Worm (Caenorhabditis elegans): Measurements from ENCODE around the gene acs-20.
A peak's percentile ranks its signal among the peaks of the same experiment; 100 is the strongest.

acs-20 gene

ce11 chrIV:12416629-12417404 lies 18.3 kb upstream of the acs-20 start (continued):
- no peak for TF ChIP-seq sdz-38 (tag; optimal IDR thresholded peaks at IDR 0.05)
- TF ChIP-seq die-1 (tag; optimal IDR thresholded peaks at IDR 0.05): peak; percentile 60
- TF ChIP-seq nhr-80 (tag; optimal IDR thresholded peaks at IDR 0.05): peak; percentile 10
- peak; percentile 51 for TF ChIP-seq ztf-18 (tag; optimal IDR thresholded peaks at IDR 0.05)
- TF ChIP-seq nhr-90 (tag; optimal IDR thresholded peaks at IDR 0.05): peak; percentile 17
- TF ChIP-seq Y53F4B.3 (GFP tag; IDR thresholded peaks at IDR 0.05): no peak
- TF ChIP-seq sea-2 (GFP tag; IDR thresholded peaks at IDR 0.05): no peak
- peak; percentile 13 for TF ChIP-seq lin-54 (GFP tag; optimal IDR thresholded peaks at IDR 0.05)
- TF ChIP-seq K11D2.4 (GFP tag; IDR thresholded peaks at IDR 0.05): no peak
- TF ChIP-seq tlf-1 (GFP tag; optimal IDR thresholded peaks at IDR 0.05): peak; percentile 18
- TF ChIP-seq Y67H2A.10 (GFP tag; conservative IDR thresholded peaks at IDR 0.05): no peak
- TF ChIP-seq hmg-1.2 (GFP tag; IDR thresholded peaks at IDR 0.05): peak; percentile 53
- TF ChIP-seq egl-18 (GFP tag; IDR thresholded peaks at IDR 0.05): no peak
- no peak for TF ChIP-seq efl-1 (GFP tag; optimal IDR thresholded peaks at IDR 0.05)
- TF ChIP-seq ceh-79 (tag; optimal IDR thresholded peaks at IDR 0.05): no peak
- peak; percentile 33 for TF ChIP-seq zim-3 (tag; optimal IDR thresholded peaks at IDR 0.05)
- TF ChIP-seq nhr-27 (tag; optimal IDR thresholded peaks at IDR 0.05): no peak
- TF ChIP-seq lin-26 (GFP tag; IDR thresholded peaks at IDR 0.05): peak; percentile 77
- TF ChIP-seq snpc-1.1 (tag; optimal IDR thresholded peaks at IDR 0.05; ENCODE audit: insufficient read depth): peak; percentile 86
- peak; percentile 71 for TF ChIP-seq him-1 (tag; optimal IDR thresholded peaks at IDR 0.05)
- TF ChIP-seq D2030.7 (GFP tag; IDR thresholded peaks at IDR 0.05): peak; percentile 28; the same call in 1 of the 2 replicates
- peak; percentile 40 for TF ChIP-seq F49E8.2 (tag; optimal IDR thresholded peaks at IDR 0.05; ENCODE audit: insufficient read depth)
- no peak for TF ChIP-seq ceh-27 (GFP tag; optimal IDR thresholded peaks at IDR 0.05)
- TF ChIP-seq snpc-1.3 (tag; optimal IDR thresholded peaks at IDR 0.05; ENCODE audit: insufficient read depth): no peak
- no peak for TF ChIP-seq ceh-58 (GFP tag; IDR thresholded peaks at IDR 0.05)
- no peak for TF ChIP-seq zfh-2 (GFP tag; conservative IDR thresholded peaks at IDR 0.05)
- TF ChIP-seq lsy-27 (tag; optimal IDR thresholded peaks at IDR 0.05; ENCODE audit: borderline replicate concordance, insufficient read depth): peak; percentile 38
- peak; percentile 40; the same call in 1 of the 2 replicates for TF ChIP-seq mcd-1 (GFP tag; IDR thresholded peaks at IDR 0.05)
- peak; percentile 66 for TF ChIP-seq snpc-4 (GFP tag; optimal IDR thresholded peaks at IDR 0.05)
- peak; percentile 62 to 91 (median 88) for TF ChIP-seq snpc-4 (tag; optimal IDR thresholded peaks at IDR 0.05)
- no peak for TF ChIP-seq rec-8 (tag; optimal IDR thresholded peaks at IDR 0.05)
- TF ChIP-seq lir-1 (GFP tag; conservative IDR thresholded peaks at IDR 0.05): no peak
- no peak for TF ChIP-seq egl-44 (GFP tag; IDR thresholded peaks at IDR 0.05)
- no peak for TF ChIP-seq B0035.1 (tag; optimal IDR thresholded peaks at IDR 0.05)
- no peak for TF ChIP-seq hmg-20 (GFP tag; IDR thresholded peaks at IDR 0.05)
- peak; percentile 59; the same call in 1 of the 2 replicates for TF ChIP-seq hsf-1 (GFP tag; IDR thresholded peaks at IDR 0.05)
- TF ChIP-seq F22D6.2 (tag; optimal IDR thresholded peaks at IDR 0.05): no peak
- TF ChIP-seq C06A6.2 (GFP tag; conservative IDR thresholded peaks at IDR 0.05): no peak
- peak; percentile 92 for TF ChIP-seq tbp1 (GFP tag; optimal IDR thresholded peaks at IDR 0.05)
- TF ChIP-seq madf-10 (tag; optimal IDR thresholded peaks at IDR 0.05): no peak
- TF ChIP-seq madf-6 (GFP tag; IDR thresholded peaks at IDR 0.05): peak; percentile 40
- TF ChIP-seq attf-3 (GFP tag; conservative IDR thresholded peaks at IDR 0.05): no peak
- TF ChIP-seq attf-5 (GFP tag; optimal IDR thresholded peaks at IDR 0.05): peak; percentile 19
- TF ChIP-seq unc-130 (GFP tag; optimal IDR thresholded peaks at IDR 0.05): peak; percentile 3
- peak; percentile 40 for TF ChIP-seq mxl-1 (tag; optimal IDR thresholded peaks at IDR 0.05)
- TF ChIP-seq F37B4.10 (GFP tag; IDR thresholded peaks at IDR 0.05): no peak
- peak; percentile 94 for TF ChIP-seq B0261.1 (tag; optimal IDR thresholded peaks at IDR 0.05)
